Worm (Caenorhabditis elegans) whole organism, L1 larva: Measurements from ENCODE around the gene sre-4.

ENCODE experiments used
- C04F5.9 ChIP-seq: sonication (generic microtip); optimal IDR thresholded peaks from 2 replicates; lab custom pipeline; 2016; ENCODE audit warnings: missing genetic modification characterization, missing compliant biosample characterization
- aha-1 ChIP-seq: fragments of 150-350 bp; optimal IDR thresholded peaks from 2 replicates; lab custom pipeline; 2014; ENCODE audit warnings: missing biosample characterization, missing genetic modification characterization
- aly-2 ChIP-seq: fragments of 150-350 bp; optimal IDR thresholded peaks from 2 replicates; lab custom pipeline; 2014; ENCODE audit warnings: missing biosample characterization, missing genetic modification characterization
- blmp-1 ChIP-seq: fragments of 150-350 bp; optimal IDR thresholded peaks from 2 replicates; lab custom pipeline; 2014; ENCODE audit warnings: missing biosample characterization, missing genetic modification characterization
- ceh-63 ChIP-seq: fragments of 200-800 bp; sonication (Bioruptor generic); optimal IDR thresholded peaks from 2 replicates; lab custom pipeline; 2018; ENCODE audit warnings: mild to moderate bottlenecking, missing genetic modification characterization, missing compliant biosample characterization
- ceh-8 ChIP-seq: fragments of 200-800 bp; sonication (Bioruptor generic); optimal IDR thresholded peaks from 2 replicates; lab custom pipeline; 2018; ENCODE audit warnings: mild to moderate bottlenecking, missing genetic modification characterization, moderate library complexity, missing compliant biosample characterization
- ceh-88 ChIP-seq: fragments of 200-800 bp; sonication (Bioruptor generic); IDR thresholded peaks from 2 replicates; pipeline ENCODE4 v1.3.6; 2022; ENCODE audit warnings: missing genetic modification characterization, missing compliant biosample characterization
- ceh-90 ChIP-seq: sonication (generic microtip); optimal IDR thresholded peaks from 2 replicates; lab custom pipeline; 2016; ENCODE audit warnings: missing genetic modification characterization, missing compliant biosample characterization
- ces-1 ChIP-seq: fragments of 150-350 bp; optimal IDR thresholded peaks from 2 replicates; lab custom pipeline; 2014; ENCODE audit warnings: missing biosample characterization, missing genetic modification reagents, missing genetic modification characterization
- efl-1 ChIP-seq, 4 experiments: fragments of 150-350 bp; optimal IDR thresholded peaks in 3 of 4; peaks in 1 of 4; 1 replicate in 1 of 4; 2 replicates in 3 of 4; lab custom pipeline; 2014; ENCODE audit warnings: missing biosample characterization in 2 of 4, missing genetic modification characterization in 2 of 4, missing genetic modification reagents in 2 of 4
- efl-3 ChIP-seq: fragments of 200-800 bp; sonication (Bioruptor generic); optimal IDR thresholded peaks from 2 replicates; lab custom pipeline; 2018; ENCODE audit warnings: mild to moderate bottlenecking, missing genetic modification characterization, missing compliant biosample characterization
- egl-13 ChIP-seq: sonication (generic microtip); optimal IDR thresholded peaks from 2 replicates; lab custom pipeline; 2016; ENCODE audit warnings: missing genotype, missing genetic modification reagents, missing genetic modification characterization, missing compliant biosample characterization
- elt-2 ChIP-seq: sonication (generic microtip); optimal IDR thresholded peaks from 2 replicates; lab custom pipeline; 2016; ENCODE audit warnings: missing genetic modification characterization, mild to moderate bottlenecking, inconsistent platforms, missing compliant biosample characterization, missing genetic modification reagents
- elt-3 ChIP-seq, 6 experiments: fragments of 150-350 bp in 1 of 6; sonication (generic microtip); optimal IDR thresholded peaks; 2 replicates each; lab custom pipeline; 2017 to 2018; ENCODE audit warnings: missing biosample characterization in 6 of 6, missing genetic modification characterization in 6 of 6, inconsistent platforms in 1 of 6
- ets-5 ChIP-seq: fragments of 200-800 bp; sonication (Bioruptor generic); IDR thresholded peaks from 2 replicates; pipeline ENCODE4 v1.3.6; 2022; ENCODE audit warnings: missing genetic modification characterization, missing compliant biosample characterization
- fkh-4 ChIP-seq: sonication (generic microtip); optimal IDR thresholded peaks from 2 replicates; lab custom pipeline; 2016; ENCODE audit warnings: missing compliant biosample characterization, missing genetic modification characterization, borderline replicate concordance
- fkh-8 ChIP-seq: sonication (generic microtip); optimal IDR thresholded peaks from 2 replicates; lab custom pipeline; 2016; ENCODE audit warnings: mild to moderate bottlenecking, missing genetic modification characterization, missing compliant biosample characterization
- grh-1 ChIP-seq: fragments of 200-800 bp; sonication (Bioruptor generic); IDR thresholded peaks from 2 replicates; pipeline ENCODE4 v1.3.6; 2022; ENCODE audit warnings: missing genetic modification reagents, missing genetic modification characterization, missing compliant biosample characterization
- hlh-17 ChIP-seq: fragments of 200-800 bp; sonication (Bioruptor generic); optimal IDR thresholded peaks from 2 replicates; lab custom pipeline; 2018; ENCODE audit warnings: missing genetic modification characterization, mild to moderate bottlenecking, missing compliant biosample characterization, moderate library complexity, borderline replicate concordance
- lin-14 ChIP-seq: fragments of 200-800 bp; sonication (Bioruptor generic); optimal IDR thresholded peaks from 2 replicates; lab custom pipeline; 2018; ENCODE audit warnings: mild to moderate bottlenecking, missing genetic modification characterization, moderate library complexity, missing compliant biosample characterization
- lin-15B ChIP-seq: fragments of 150-350 bp; sonication (generic microtip); optimal IDR thresholded peaks from 3 replicates; lab custom pipeline; 2014; ENCODE audit warnings: missing biosample characterization, missing genetic modification characterization
- lin-39 ChIP-seq: fragments of 150-350 bp; optimal IDR thresholded peaks from 2 replicates; lab custom pipeline; 2014; ENCODE audit warnings: missing biosample characterization, missing genetic modification reagents, missing genetic modification characterization
- lir-3 ChIP-seq: sonication (generic microtip); optimal IDR thresholded peaks from 2 replicates; lab custom pipeline; 2016; ENCODE audit warnings: mild to moderate bottlenecking, missing genetic modification characterization, moderate library complexity, missing compliant biosample characterization; ENCODE audit not compliant: poor library complexity
- lsy-2 ChIP-seq, 2 experiments: fragments of 150-350 bp; optimal IDR thresholded peaks; 2 replicates each; lab custom pipeline; 2014; ENCODE audit warnings: missing biosample characterization in 2 of 2, missing genetic modification characterization in 2 of 2
- mdl-1 ChIP-seq, 2 experiments: fragments of 150-350 bp; optimal IDR thresholded peaks; 2 replicates each; lab custom pipeline; 2014 to 2017; ENCODE audit warnings: missing biosample characterization in 2 of 2, missing genetic modification characterization in 2 of 2, inconsistent platforms in 1 of 2
- mep-1 ChIP-seq: fragments of 150-350 bp; optimal IDR thresholded peaks from 2 replicates; lab custom pipeline; 2014; ENCODE audit warnings: missing biosample characterization, missing genetic modification characterization
- nhr-12 ChIP-seq: sonication (generic microtip); optimal IDR thresholded peaks from 2 replicates; lab custom pipeline; 2017; ENCODE audit warnings: missing biosample characterization, missing genetic modification characterization
- nhr-20 ChIP-seq: sonication (generic microtip); optimal IDR thresholded peaks from 2 replicates; lab custom pipeline; 2016; ENCODE audit warnings: mild to moderate bottlenecking, missing genetic modification characterization, missing compliant biosample characterization
- nhr-237 ChIP-seq: fragments of 150-350 bp; optimal IDR thresholded peaks from 2 replicates; lab custom pipeline; 2014; ENCODE audit warnings: missing biosample characterization, missing genetic modification characterization
- nhr-28 ChIP-seq: fragments of 150-350 bp; optimal IDR thresholded peaks from 2 replicates; lab custom pipeline; 2014; ENCODE audit warnings: missing biosample characterization, missing genetic modification characterization
- nhr-71 ChIP-seq: sonication (generic microtip); optimal IDR thresholded peaks from 2 replicates; lab custom pipeline; 2016; ENCODE audit warnings: mild to moderate bottlenecking, missing genetic modification characterization, moderate library complexity, missing compliant biosample characterization
- nhr-84 ChIP-seq: sonication (generic microtip); optimal IDR thresholded peaks from 2 replicates; lab custom pipeline; 2017; ENCODE audit warnings: missing biosample characterization, missing genetic modification characterization
- nhr-85 ChIP-seq: sonication (generic microtip); peaks from one replicate; lab custom pipeline; 2016; ENCODE audit warnings: missing genetic modification characterization, inconsistent platforms, missing compliant biosample characterization
- rnt-1 ChIP-seq: sonication (generic microtip); optimal IDR thresholded peaks from 2 replicates; lab custom pipeline; 2016; ENCODE audit warnings: mild to moderate bottlenecking, missing genetic modification characterization, moderate library complexity, missing compliant biosample characterization
- snpc-4 ChIP-seq: fragments of 150-350 bp; optimal IDR thresholded peaks from 2 replicates; lab custom pipeline; 2014; ENCODE audit warnings: missing biosample characterization, missing genetic modification characterization
- snu-23 ChIP-seq: sonication (generic microtip); optimal IDR thresholded peaks from 2 replicates; lab custom pipeline; 2016; ENCODE audit warnings: missing genetic modification characterization, missing compliant biosample characterization
- sptf-1 ChIP-seq: fragments of 150-350 bp; optimal IDR thresholded peaks from 2 replicates; lab custom pipeline; 2014; ENCODE audit warnings: missing biosample characterization, missing genetic modification characterization
- unc-30 ChIP-seq: sonication (generic microtip); optimal IDR thresholded peaks from 2 replicates; lab custom pipeline; 2017; ENCODE audit warnings: missing biosample characterization, missing genetic modification characterization
- unc-98 ChIP-seq: fragments of 200-800 bp; sonication (Bioruptor generic); IDR thresholded peaks from 2 replicates; pipeline ENCODE4 v1.3.6; 2022; ENCODE audit warnings: missing genetic modification characterization, missing compliant biosample characterization
- xbp-1 ChIP-seq: sonication (generic microtip); optimal IDR thresholded peaks from 2 replicates; lab custom pipeline; 2016; ENCODE audit warnings: missing genetic modification characterization, missing compliant biosample characterization
- ztf-4 ChIP-seq: fragments of 150-350 bp; optimal IDR thresholded peaks from 2 replicates; lab custom pipeline; 2014; ENCODE audit warnings: missing biosample characterization, missing genetic modification characterization

The sre-4 gene

DNA sequence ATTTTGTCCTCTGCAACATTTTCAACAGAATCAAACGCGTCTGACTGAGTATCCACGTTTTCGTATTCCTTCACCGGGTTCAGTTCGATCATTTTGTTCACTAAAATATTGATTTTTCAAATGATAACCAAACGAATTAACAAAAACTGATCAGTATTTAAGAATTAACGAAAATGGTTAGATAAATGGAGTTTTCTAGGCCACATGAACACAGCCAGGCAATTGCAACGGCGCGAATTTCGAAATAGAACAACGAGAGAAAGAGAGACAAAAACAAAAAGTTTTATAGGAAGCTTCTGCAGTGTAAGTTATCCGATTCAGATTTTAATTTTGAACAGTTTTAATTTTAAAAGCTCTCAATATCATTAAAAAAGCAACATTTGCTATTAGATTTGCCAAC is 7.1 kb downstream of the sre-4 start, which contains the start of gene sna-2 (continued):
- TF ChIP-seq nhr-71, result peak; percentile 65
- TF ChIP-seq blmp-1 (tag; lab: Kevin White, UChicago), result peak; percentile 67
- TF ChIP-seq snpc-4 (tag; lab: Kevin White, UChicago), result peak; percentile 34
- peak; percentile 55 for TF ChIP-seq mep-1
- no peak for TF ChIP-seq C04F5.9 (tag; lab: Kevin White, UChicago)
- TF ChIP-seq snu-23 (GFP tag; lab: Kevin White, UChicago), result peak; percentile 37
- no peak for TF ChIP-seq hlh-17 (GFP tag; lab: Kevin White, UChicago)
- no peak for TF ChIP-seq ceh-63
- no peak for TF ChIP-seq aly-2
- peak; percentile 56 for TF ChIP-seq lin-14 (GFP tag; lab: Kevin White, UChicago)
- no peak for TF ChIP-seq ceh-88 (GFP tag; lab: Robert Waterston, UW)
- TF ChIP-seq mdl-1 (tag; optimal IDR thresholded peaks at IDR 0.05; lab: Kevin White, UChicago), result no peak
- peak; percentile 80 for TF ChIP-seq ceh-90 (tag; lab: Kevin White, UChicago)
- TF ChIP-seq unc-98 (GFP tag; lab: Robert Waterston, UW), result no peak
- no peak for TF ChIP-seq egl-13 (tag; lab: Kevin White, UChicago)
- no peak for TF ChIP-seq nhr-84
- no peak for TF ChIP-seq aha-1
- peak; percentile 91 for TF ChIP-seq rnt-1 (tag; lab: Kevin White, UChicago)
- no peak for TF ChIP-seq elt-2 (tag; lab: Kevin White, UChicago)
- TF ChIP-seq fkh-8, result no peak
- TF ChIP-seq nhr-28 (tag; lab: Kevin White, UChicago), result no peak
- TF ChIP-seq xbp-1 (tag; lab: Kevin White, UChicago), result peak; percentile 49
- peak; percentile 29 to 80 for TF ChIP-seq lsy-2 (tag; optimal IDR thresholded peaks at IDR 0.05; lab: Kevin White, UChicago)
- TF ChIP-seq lir-3 (tag; lab: Kevin White, UChicago), result peak; percentile 83
- no peak for TF ChIP-seq sptf-1
- no peak for TF ChIP-seq nhr-12 (tag; lab: Kevin White, UChicago)
- no peak for TF ChIP-seq ztf-4 (tag; lab: Kevin White, UChicago)
- peak; percentile 4 for TF ChIP-seq fkh-4 (tag; lab: Kevin White, UChicago)
- TF ChIP-seq efl-1 (optimal IDR thresholded peaks at IDR 0.05; lab: Kevin White, UChicago), result peak; percentile 93 to 94
- peak; percentile 92 to 99 for TF ChIP-seq efl-1 (GFP tag; optimal IDR thresholded peaks at IDR 0.05 in 1 of 2; lab: Kevin White, UChicago)
- peak in 2 of 6 experiments; percentile 32 to 33 for TF ChIP-seq elt-3 (tag; optimal IDR thresholded peaks at IDR 0.05; lab: Kevin White, UChicago)
- no peak for TF ChIP-seq lin-39
- TF ChIP-seq nhr-237 (tag; lab: Kevin White, UChicago), result no peak
- TF ChIP-seq ces-1 (GFP tag; lab: Kevin White, UChicago), result no peak
- TF ChIP-seq nhr-20 (tag; lab: Kevin White, UChicago), result peak; percentile 47
- TF ChIP-seq lin-15B (tag; lab: Kevin White, UChicago), result peak; percentile 51
- peak; percentile 79 for TF ChIP-seq nhr-85
- TF ChIP-seq unc-30, result no peak

DNA sequence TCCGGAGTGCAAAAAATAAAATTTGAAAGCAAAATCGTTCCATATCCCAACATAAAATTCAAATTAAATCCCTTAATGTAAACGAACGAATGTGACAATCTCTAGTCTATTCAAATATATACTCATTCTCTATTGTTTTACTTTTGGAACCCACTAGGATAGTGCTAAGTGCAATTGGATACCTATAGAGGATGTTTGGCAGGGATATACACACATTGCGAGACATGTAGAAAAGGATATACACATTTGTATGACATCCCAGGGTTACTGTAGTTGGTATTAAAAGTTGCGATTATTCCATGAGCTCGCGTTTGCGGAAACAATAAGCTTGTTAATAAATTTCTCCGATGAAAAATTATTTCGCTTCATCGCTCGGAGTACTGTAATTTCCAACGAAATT is 11.1 kb downstream of the sre-4 start:
- TF ChIP-seq ets-5 (GFP tag; lab: Robert Waterston, UW) (no peak), ceh-8 (GFP tag; lab: Kevin White, UChicago) (no peak), efl-3 (GFP tag; lab: Kevin White, UChicago) (no peak), aha-1 (no peak), snpc-4 (tag; lab: Kevin White, UChicago) (no peak), grh-1 (no peak)
